Fruit fly (Drosophila melanogaster) whole organism, embryonic: ENCODE results near the gene CG34310.
A peak's percentile ranks its signal among the peaks of the same experiment; 100 is the strongest.

Source experiments
- Ada2b ChIP-seq: fragments of 200-800 bp; sonication (Bioruptor generic); IDR thresholded peaks from 2 replicates; pipeline ENCODE4 v1.3.6; 2022; ENCODE audit warnings: missing biosample characterization, missing genetic modification characterization
- CG10321 ChIP-seq: fragments of 200-800 bp; sonication (Bioruptor generic); IDR thresholded peaks from 2 replicates; pipeline ENCODE4 v1.3.6; 2022; ENCODE audit warnings: missing biosample characterization, missing genetic modification characterization
- CG11695 ChIP-seq: fragments of 200-800 bp; sonication (Bioruptor generic); IDR thresholded peaks from 3 replicates; pipeline ENCODE4 v1.3.6; 2022; ENCODE audit warnings: missing biosample characterization, missing genetic modification characterization
- CG11723 ChIP-seq: fragments of 200-800 bp; sonication (Bioruptor generic); optimal IDR thresholded peaks from 2 replicates; lab custom pipeline; 2017; ENCODE audit warnings: missing biosample characterization, mild to moderate bottlenecking, missing genetic modification characterization
- CG12071 ChIP-seq: fragments of 200-800 bp; sonication (Bioruptor generic); optimal IDR thresholded peaks from 3 replicates; lab custom pipeline; 2018; ENCODE audit warnings: missing biosample characterization, mild to moderate bottlenecking, missing genetic modification characterization
- CG12942 ChIP-seq: fragments of 200-800 bp; sonication (Bioruptor generic); optimal IDR thresholded peaks from 3 replicates; lab custom pipeline; 2016; ENCODE audit warnings: missing biosample characterization, missing genetic modification characterization
- CG17186 ChIP-seq: fragments of 200-800 bp; sonication (Bioruptor generic); optimal IDR thresholded peaks from 3 replicates; lab custom pipeline; 2017; ENCODE audit warnings: missing biosample characterization, missing genetic modification reagents, missing genetic modification characterization
- CG17361 ChIP-seq: fragments of 200-800 bp; sonication (Bioruptor generic); IDR thresholded peaks from 3 replicates; pipeline ENCODE4 v1.3.6; 2022; ENCODE audit warnings: missing biosample characterization, missing genetic modification characterization
- CG18476 ChIP-seq: fragments of 200-800 bp; sonication (Bioruptor generic); optimal IDR thresholded peaks from 2 replicates; lab custom pipeline; 2016; ENCODE audit warnings: missing biosample characterization, mild to moderate bottlenecking, missing genetic modification characterization
- CG18764 ChIP-seq: fragments of 200-800 bp; sonication (Bioruptor generic); optimal IDR thresholded peaks from 3 replicates; lab custom pipeline; 2016; ENCODE audit warnings: missing biosample characterization, missing genetic modification characterization
- CG2116 ChIP-seq: fragments of 200-800 bp; sonication (Bioruptor generic); optimal IDR thresholded peaks from 3 replicates; lab custom pipeline; 2018; ENCODE audit warnings: missing biosample characterization, mild to moderate bottlenecking, missing genetic modification characterization
- CG2712 ChIP-seq: fragments of 200-800 bp; optimal IDR thresholded peaks from 3 replicates; lab custom pipeline; 2019; ENCODE audit warnings: missing biosample characterization, mild to moderate bottlenecking, missing genetic modification characterization, moderate library complexity
- CG2875 ChIP-seq: fragments of 200-800 bp; sonication (Bioruptor generic); optimal IDR thresholded peaks from 2 replicates; lab custom pipeline; 2017; ENCODE audit warnings: missing biosample characterization, mild to moderate bottlenecking, missing genetic modification characterization, missing genetic modification reagents
- CG2889 ChIP-seq: fragments of 200-800 bp; sonication (Bioruptor generic); IDR thresholded peaks from 3 replicates; pipeline ENCODE4 v1.3.6; 2022; ENCODE audit warnings: missing biosample characterization, missing genetic modification characterization
- CG30431 ChIP-seq: fragments of 200-800 bp; sonication (Bioruptor generic); optimal IDR thresholded peaks from 2 replicates; lab custom pipeline; 2017; ENCODE audit warnings: missing biosample characterization, missing genetic modification characterization
- CG3065 ChIP-seq: fragments of 200-800 bp; sonication (Bioruptor generic); optimal IDR thresholded peaks from 2 replicates; lab custom pipeline; 2016; ENCODE audit warnings: missing biosample characterization, missing genetic modification characterization
- CG32532 ChIP-seq: fragments of 200-800 bp; sonication (Bioruptor generic); IDR thresholded peaks from 2 replicates; pipeline ENCODE4 v1.3.6; 2022; ENCODE audit warnings: missing biosample characterization, missing genetic modification characterization
- CG3281 ChIP-seq: fragments of 200-800 bp; sonication (Bioruptor generic); optimal IDR thresholded peaks from 3 replicates; lab custom pipeline; 2017; ENCODE audit warnings: missing biosample characterization, mild to moderate bottlenecking, missing genetic modification characterization
- CG34376 ChIP-seq: fragments of 200-800 bp; sonication (Bioruptor generic); optimal IDR thresholded peaks from 2 replicates; lab custom pipeline; 2018; ENCODE audit warnings: missing biosample characterization, mild to moderate bottlenecking, missing genetic modification characterization
- CG43689 ChIP-seq: fragments of 200-800 bp; sonication (Bioruptor generic); IDR thresholded peaks from 2 replicates; pipeline ENCODE4 v1.3.6; 2022; ENCODE audit warnings: missing biosample characterization, missing genetic modification characterization
- CG4404 ChIP-seq: fragments of 200-800 bp; sonication (Bioruptor generic); IDR thresholded peaks from 2 replicates; pipeline ENCODE4 v1.3.6; 2022; ENCODE audit warnings: missing biosample characterization, missing genetic modification characterization
- CG4617 ChIP-seq: fragments of 200-800 bp; sonication (Bioruptor generic); optimal IDR thresholded peaks from 3 replicates; lab custom pipeline; 2016; ENCODE audit warnings: missing biosample characterization, missing genetic modification characterization, borderline replicate concordance
- CG7928 ChIP-seq: fragments of 200-800 bp; sonication (Bioruptor generic); optimal IDR thresholded peaks from 2 replicates; lab custom pipeline; 2017; ENCODE audit warnings: missing biosample characterization, mild to moderate bottlenecking, missing genetic modification characterization
- CG8359 ChIP-seq: fragments of 200-800 bp; sonication (Bioruptor generic); optimal IDR thresholded peaks from 2 replicates; lab custom pipeline; 2017; ENCODE audit warnings: missing biosample characterization, mild to moderate bottlenecking, missing genetic modification characterization, borderline replicate concordance
- CG8478 ChIP-seq: fragments of >200 bp; optimal IDR thresholded peaks from 2 replicates; lab custom pipeline; 2018
- CG9437 ChIP-seq: fragments of 200-800 bp; sonication (Bioruptor generic); optimal IDR thresholded peaks from 2 replicates; lab custom pipeline; 2018; ENCODE audit warnings: missing biosample characterization, mild to moderate bottlenecking, missing genetic modification characterization
- Camta ChIP-seq: fragments of 200-800 bp; sonication (Bioruptor generic); optimal IDR thresholded peaks from 2 replicates; lab custom pipeline; 2016; ENCODE audit warnings: missing biosample characterization, missing genetic modification characterization
- D19A ChIP-seq: fragments of 200-800 bp; optimal IDR thresholded peaks from 3 replicates; lab custom pipeline; 2019; ENCODE audit warnings: missing biosample characterization, mild to moderate bottlenecking, missing genetic modification characterization, moderate library complexity
- Ets65A ChIP-seq: fragments of 200-800 bp; sonication (Bioruptor generic); peaks from one replicate; lab custom pipeline; 2016; ENCODE audit warnings: missing biosample characterization, missing genetic modification characterization
- HLH4C ChIP-seq: fragments of 200-800 bp; sonication (Bioruptor generic); IDR thresholded peaks from 3 replicates; pipeline ENCODE4 v1.3.6; 2022; ENCODE audit warnings: missing biosample characterization, missing genetic modification characterization; ENCODE audit not compliant: partially characterized antibody
- Kr ChIP-seq: fragments of 200-800 bp; sonication (Bioruptor generic); optimal IDR thresholded peaks from 2 replicates; lab custom pipeline; 2017; ENCODE audit warnings: missing biosample characterization, mild to moderate bottlenecking, missing genetic modification characterization
- PHDP ChIP-seq: fragments of 200-800 bp; sonication (Bioruptor generic); optimal IDR thresholded peaks from 3 replicates; lab custom pipeline; 2018; ENCODE audit warnings: missing biosample characterization, mild to moderate bottlenecking, missing genetic modification characterization, moderate library complexity
- Sox102F ChIP-seq: fragments of 200-800 bp; sonication (Bioruptor generic); optimal IDR thresholded peaks from 2 replicates; lab custom pipeline; 2018; ENCODE audit warnings: missing biosample characterization, mild to moderate bottlenecking, missing genetic modification characterization, moderate library complexity
- Tbp ChIP-seq: fragments of >200 bp; optimal IDR thresholded peaks from 2 replicates; lab custom pipeline; 2018; ENCODE audit warnings: missing biosample characterization, missing genetic modification characterization
- Usf ChIP-seq: fragments of 200-800 bp; sonication (Bioruptor generic); optimal IDR thresholded peaks from 2 replicates; lab custom pipeline; 2017; ENCODE audit warnings: missing genotype, missing biosample characterization, missing genetic modification characterization
- Xrp1 ChIP-seq: fragments of 200-800 bp; sonication (Bioruptor generic); IDR thresholded peaks from 2 replicates; pipeline ENCODE4 v1.3.6; 2022; ENCODE audit warnings: missing biosample characterization, missing genetic modification characterization
- bigmax ChIP-seq: fragments of 200-800 bp; sonication (Bioruptor generic); optimal IDR thresholded peaks from 2 replicates; lab custom pipeline; 2018; ENCODE audit warnings: missing biosample characterization, mild to moderate bottlenecking, missing genetic modification characterization
- dati ChIP-seq: fragments of 200-800 bp; sonication (Bioruptor generic); IDR thresholded peaks from 2 replicates; pipeline ENCODE4 v1.3.6; 2022; ENCODE audit warnings: missing biosample characterization, missing genetic modification characterization
- eyg ChIP-seq: fragments of 200-800 bp; sonication (Bioruptor generic); optimal IDR thresholded peaks from 3 replicates; lab custom pipeline; 2016; ENCODE audit warnings: missing biosample characterization, missing genetic modification characterization
- fd96Cb ChIP-seq: fragments of 200-800 bp; sonication (Bioruptor generic); optimal IDR thresholded peaks from 2 replicates; lab custom pipeline; 2018; ENCODE audit warnings: missing biosample characterization, mild to moderate bottlenecking, missing genetic modification characterization, moderate library complexity
- gcm2 ChIP-seq: fragments of 200-800 bp; sonication (Bioruptor generic); optimal IDR thresholded peaks from 2 replicates; lab custom pipeline; 2016; ENCODE audit warnings: missing biosample characterization, missing genetic modification characterization
- gsb-n ChIP-seq: fragments of 200-800 bp; sonication (Bioruptor generic); optimal IDR thresholded peaks from 3 replicates; lab custom pipeline; 2018; ENCODE audit warnings: missing biosample characterization, mild to moderate bottlenecking, missing genetic modification characterization
- kni ChIP-seq: fragments of 200-800 bp; sonication (Bioruptor generic); optimal IDR thresholded peaks from 3 replicates; lab custom pipeline; 2017; ENCODE audit warnings: mild to moderate bottlenecking, missing biosample characterization, missing genetic modification reagents, missing genetic modification characterization
- luna ChIP-seq: fragments of 200-800 bp; sonication (Bioruptor generic); optimal IDR thresholded peaks from 2 replicates; lab custom pipeline; 2016; ENCODE audit warnings: missing biosample characterization, missing genetic modification characterization
- odd ChIP-seq: fragments of 200-800 bp; sonication (Bioruptor generic); optimal IDR thresholded peaks from 2 replicates; lab custom pipeline; 2017; ENCODE audit warnings: missing biosample characterization, mild to moderate bottlenecking, missing genetic modification characterization
- pum ChIP-seq: fragments of 200-800 bp; sonication (Bioruptor generic); optimal IDR thresholded peaks from 2 replicates; lab custom pipeline; 2016; ENCODE audit warnings: missing biosample characterization, missing genetic modification characterization
- sd ChIP-seq: fragments of 200-800 bp; sonication (Bioruptor generic); optimal IDR thresholded peaks from 3 replicates; lab custom pipeline; 2018; ENCODE audit warnings: missing biosample characterization, mild to moderate bottlenecking, missing genetic modification characterization, moderate library complexity
- sens ChIP-seq: fragments of 200-800 bp; sonication (Bioruptor generic); peaks from one replicate; lab custom pipeline; 2016; ENCODE audit warnings: missing biosample characterization, missing genetic modification characterization
- so ChIP-seq: fragments of 200-800 bp; sonication (Bioruptor generic); IDR thresholded peaks from 3 replicates; pipeline ENCODE4 v1.3.6; 2022; ENCODE audit warnings: missing biosample characterization, missing genetic modification characterization
- sr ChIP-seq: fragments of 200-800 bp; sonication (Bioruptor generic); IDR thresholded peaks from 3 replicates; pipeline ENCODE4 v1.3.6; 2022; ENCODE audit warnings: missing biosample characterization, missing genetic modification characterization
- ssp ChIP-seq: fragments of 200-800 bp; sonication (Bioruptor generic); IDR thresholded peaks from 2 replicates; pipeline ENCODE4 v1.3.6; 2022; ENCODE audit warnings: missing biosample characterization, missing genetic modification characterization
- wor ChIP-seq: fragments of 200-800 bp; sonication (Bioruptor generic); IDR thresholded peaks from 2 replicates; pipeline ENCODE4 v1.3.6; 2022; ENCODE audit warnings: missing biosample characterization, missing genetic modification characterization

The CG34310 gene

dm6 chr2L:6649085-6649754, 14.2 kb upstream of the CG34310 start, which contains the start of the genes CG31635 and Tango1 (continued):
- no peak for TF ChIP-seq CG12071 (GFP tag; lab: Kevin White, UChicago)
- TF ChIP-seq sr (GFP tag; lab: Robert Waterston, UW) = no peak
- TF ChIP-seq CG11695 (GFP tag; lab: Robert Waterston, UW) = no peak
- no peak for TF ChIP-seq sens (GFP tag; lab: Kevin White, UChicago)
- TF ChIP-seq gsb-n (tag; lab: Kevin White, UChicago) = no peak
- TF ChIP-seq CG12942 = no peak
- TF ChIP-seq CG2712 (tag; lab: Kevin White, UChicago) = peak; percentile 33
- TF ChIP-seq odd (GFP tag; lab: Kevin White, UChicago) = no peak
- peak; percentile 13 for TF ChIP-seq CG7928 (GFP tag; lab: Kevin White, UChicago)
- TF ChIP-seq CG17186 = peak; percentile 92
- no peak for TF ChIP-seq CG8359 (GFP tag; lab: Kevin White, UChicago)
- TF ChIP-seq CG43689 = no peak
- TF ChIP-seq CG10321 (GFP tag; lab: Robert Waterston, UW) = no peak
- peak; percentile 80 for TF ChIP-seq Ets65A
- 0 out of 2 replicates have a peak, but pooled peaks have one; percentile 24 for TF ChIP-seq Xrp1 (GFP tag; lab: Robert Waterston, UW)
- peak; percentile 68 for TF ChIP-seq CG4617 (GFP tag; lab: Kevin White, UChicago)
- no peak for TF ChIP-seq Kr (GFP tag; lab: Kevin White, UChicago)
- no peak for TF ChIP-seq luna (GFP tag; lab: Kevin White, UChicago)
- TF ChIP-seq HLH4C (GFP tag; lab: Robert Waterston, UW) = no peak
- TF ChIP-seq eyg (GFP tag; lab: Kevin White, UChicago) = no peak
- no peak for TF ChIP-seq gcm2 (GFP tag; lab: Kevin White, UChicago)
- no peak for TF ChIP-seq CG8478 (lab: Kevin White, UChicago)
- TF ChIP-seq Ada2b = no peak
- no peak for TF ChIP-seq CG4404 (GFP tag; lab: Robert Waterston, UW)
- TF ChIP-seq PHDP (tag; lab: Kevin White, UChicago) = no peak
- TF ChIP-seq sd (tag; lab: Kevin White, UChicago) = peak; percentile 89
- peak; percentile 95 for TF ChIP-seq ssp (GFP tag; lab: Robert Waterston, UW)
- no peak for TF ChIP-seq Camta (GFP tag; lab: Kevin White, UChicago)
- TF ChIP-seq fd96Cb (tag; lab: Kevin White, UChicago) = no peak
- TF ChIP-seq CG9437 = no peak
- TF ChIP-seq CG30431 = no peak
- no peak for TF ChIP-seq Sox102F (GFP tag; lab: Kevin White, UChicago)
- TF ChIP-seq CG17361 (GFP tag; lab: Robert Waterston, UW) = no peak; the same call in none of the 3 replicates
- peak; percentile 4 for TF ChIP-seq CG34376 (GFP tag; lab: Kevin White, UChicago)
- TF ChIP-seq kni = no peak
- no peak for TF ChIP-seq pum (GFP tag; lab: Kevin White, UChicago)
- no peak for TF ChIP-seq CG18476 (GFP tag; lab: Kevin White, UChicago)
- TF ChIP-seq Usf (GFP tag; lab: Kevin White, UChicago) = no peak
- TF ChIP-seq so = no peak
- TF ChIP-seq CG2116 (GFP tag; lab: Kevin White, UChicago) = peak; percentile 63
- TF ChIP-seq CG3065 = no peak
- no peak for TF ChIP-seq D19A (tag; lab: Kevin White, UChicago)
- no peak for TF ChIP-seq CG32532 (GFP tag; lab: Robert Waterston, UW)
- no peak for TF ChIP-seq CG11723 (GFP tag; lab: Kevin White, UChicago)
- no peak for TF ChIP-seq CG18764 (GFP tag; lab: Kevin White, UChicago)
- no peak for TF ChIP-seq dati (GFP tag; lab: Robert Waterston, UW)
- TF ChIP-seq CG2889 (GFP tag; lab: Robert Waterston, UW) = no peak
- no peak for TF ChIP-seq Tbp
- no peak for TF ChIP-seq CG3281 (GFP tag; lab: Kevin White, UChicago)
- no peak for TF ChIP-seq bigmax (GFP tag; lab: Kevin White, UChicago)
- TF ChIP-seq wor = no peak
- TF ChIP-seq CG2875 (GFP tag; lab: Kevin White, UChicago) = no peak
